Fruit fly (Drosophila melanogaster): ENCODE data around the gene jigr1.

DNA sequence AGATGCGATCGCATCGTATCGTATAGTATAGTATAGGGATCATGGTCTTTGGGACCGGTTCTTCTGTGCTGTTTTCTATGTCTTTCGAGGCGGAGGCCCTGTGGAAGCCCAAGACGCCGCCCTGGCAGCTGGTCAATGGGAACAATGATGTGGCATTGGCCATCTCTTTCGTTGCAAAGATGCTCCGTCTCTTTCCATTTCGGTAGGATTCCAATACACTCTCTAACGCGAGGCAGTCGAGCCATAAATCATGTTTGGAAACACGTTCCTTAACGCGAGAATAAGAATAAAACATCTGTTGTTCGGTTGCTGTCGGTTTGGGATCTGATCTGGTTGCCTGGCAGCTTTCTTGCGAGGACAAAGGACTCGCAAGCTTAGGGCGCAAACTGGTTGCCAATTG is 9.0 kb upstream of the jigr1 start:
- TF ChIP-seq Blimp-1 (GFP tag; optimal IDR thresholded peaks at IDR 0.05) = no peak
- TF ChIP-seq Ets96B (tag; optimal IDR thresholded peaks at IDR 0.05) = no peak
- no peak for TF ChIP-seq CG6854 (GFP tag; optimal IDR thresholded peaks at IDR 0.05)
- no peak for TF ChIP-seq CG8119 (GFP tag; IDR thresholded peaks at IDR 0.05)
- TF ChIP-seq OdsH (GFP tag; optimal IDR thresholded peaks at IDR 0.05) = no peak
- TF ChIP-seq Smox (GFP tag; optimal IDR thresholded peaks at IDR 0.05) = no peak
- TF ChIP-seq Hr38 (GFP tag; optimal IDR thresholded peaks at IDR 0.05) = no peak
- TF ChIP-seq CG6276 (GFP tag; optimal IDR thresholded peaks at IDR 0.05) = no peak
- no peak for TF ChIP-seq CG10669 (GFP tag; optimal IDR thresholded peaks at IDR 0.05)
- TF ChIP-seq CG9139 (GFP tag; optimal IDR thresholded peaks at IDR 0.05) = no peak
- TF ChIP-seq CG31627 (GFP tag; optimal IDR thresholded peaks at IDR 0.05) = no peak
- TF ChIP-seq ss (GFP tag; optimal IDR thresholded peaks at IDR 0.05) = no peak
- no peak for TF ChIP-seq CG3032 (tag; optimal IDR thresholded peaks at IDR 0.05)
- TF ChIP-seq acj6 (GFP tag; optimal IDR thresholded peaks at IDR 0.05) = no peak
